Fruit fly (Drosophila melanogaster) Kc167 (cell line): ENCODE data around the gene CG1572.
"Not testable (repeated sequence)": the region's sequence is repeated elsewhere in the genome, so short reads cannot be mapped to it uniquely, and the experiment has no call there.

Experiments used
- Myc ChIP-seq: fragments of >200 bp; optimal IDR thresholded peaks from 2 replicates; lab custom pipeline; 2017; ENCODE audit warnings: missing external identifiers
- Sin3A ChIP-seq: fragments of >200 bp; optimal IDR thresholded peaks from 2 replicates; lab custom pipeline; 2018; ENCODE audit warnings: missing external identifiers
- h ChIP-seq: fragments of >200 bp; optimal IDR thresholded peaks from 3 replicates; lab custom pipeline; 2018; ENCODE audit warnings: missing external identifiers
- insv ChIP-seq: fragments of >200 bp; optimal IDR thresholded peaks from 3 replicates; lab custom pipeline; 2018; ENCODE audit warnings: missing external identifiers
- psq ChIP-seq: fragments of >200 bp; optimal IDR thresholded peaks from 2 replicates; lab custom pipeline; 2017; ENCODE audit warnings: missing external identifiers
- ttk ChIP-seq: sonication (Bioruptor generic); optimal IDR thresholded peaks from 2 replicates; lab custom pipeline; 2017; ENCODE audit warnings: missing external identifiers

The CG1572 gene

DNA sequence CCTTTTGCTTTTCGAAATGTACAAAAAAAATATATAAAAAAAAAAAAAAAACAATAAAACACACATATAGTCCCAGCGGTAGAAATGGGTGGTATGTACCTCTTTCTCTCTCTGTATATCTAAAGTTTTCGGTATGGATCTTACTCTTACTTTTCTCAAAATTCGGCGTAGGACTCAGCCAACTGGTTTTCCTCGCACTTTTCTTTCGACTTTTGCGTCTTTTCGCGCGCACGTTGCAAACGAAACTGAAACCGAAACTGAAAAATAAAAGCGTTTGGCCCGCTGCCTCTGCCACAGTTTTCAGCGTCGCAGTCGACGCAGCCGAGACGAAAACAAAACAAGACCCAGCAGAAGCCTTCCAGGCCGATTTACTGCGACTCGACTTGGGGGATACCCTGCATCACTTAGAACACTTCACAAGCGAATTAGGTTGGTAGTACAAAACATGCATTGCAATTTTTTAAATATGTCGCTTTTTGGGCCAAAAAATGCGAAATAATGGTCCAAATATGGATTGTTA, at the start of gene CG1572:
CG1572 (minus strand) TSS at position 266 of the 520 bp plus-strand sequence.
- no peak for TF ChIP-seq insv
- no peak for TF ChIP-seq psq
- no peak for TF ChIP-seq h (lab: Kevin White, UChicago)
- no peak for TF ChIP-seq Myc (lab: Kevin White, UChicago)
- TF ChIP-seq Sin3A (lab: Kevin White, UChicago) = no peak
- TF ChIP-seq ttk = no peak

DNA sequence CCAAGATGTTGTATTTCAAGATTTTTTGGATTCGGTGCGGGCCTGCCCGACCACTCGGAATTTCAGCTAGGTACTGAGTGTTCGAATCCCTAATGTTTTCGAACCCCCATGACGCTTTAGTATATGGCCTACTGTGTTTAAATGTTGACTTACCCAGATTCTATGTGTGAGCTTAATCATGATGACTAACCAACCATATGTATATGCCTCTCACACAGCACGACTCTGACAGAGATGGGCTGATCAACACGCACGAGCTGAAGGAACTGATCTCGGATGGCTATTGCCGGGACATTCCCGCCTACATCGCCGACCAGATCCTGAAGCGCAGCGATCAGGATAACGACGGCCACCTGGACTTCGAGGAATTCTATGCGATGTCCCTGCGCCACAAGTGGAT, 45.6 kb upstream of the CG1572 start, which contains the start of gene CG2533:
CG2533 (minus strand) TSS at position 101 of the 400 bp plus-strand sequence.
- TF ChIP-seq Myc (lab: Kevin White, UChicago) (no peak), h (lab: Kevin White, UChicago) (no peak), psq (no peak), insv (no peak)

DNA sequence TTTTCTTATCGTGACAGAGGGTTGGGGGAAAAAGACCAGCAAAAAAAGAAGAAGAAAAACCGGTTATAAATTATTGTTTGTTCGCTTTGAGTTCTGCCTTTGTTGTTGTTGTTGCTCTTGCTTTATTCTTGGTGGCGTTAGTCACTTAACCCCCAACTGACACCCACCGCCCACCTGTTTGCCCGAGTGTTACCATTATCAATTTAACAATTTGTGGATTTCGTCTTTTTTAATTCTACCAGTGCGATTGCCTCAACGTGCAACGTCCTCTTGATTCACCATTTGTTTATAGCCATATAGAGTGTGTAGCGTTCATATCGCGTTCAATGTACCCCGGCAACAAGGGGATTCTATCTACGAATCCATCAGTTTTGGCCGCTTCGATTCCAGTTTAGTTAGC, 43.0 kb upstream of the CG1572 start:
- TF ChIP-seq insv (no peak), psq (no peak), Sin3A (lab: Kevin White, UChicago) (no peak)

DNA sequence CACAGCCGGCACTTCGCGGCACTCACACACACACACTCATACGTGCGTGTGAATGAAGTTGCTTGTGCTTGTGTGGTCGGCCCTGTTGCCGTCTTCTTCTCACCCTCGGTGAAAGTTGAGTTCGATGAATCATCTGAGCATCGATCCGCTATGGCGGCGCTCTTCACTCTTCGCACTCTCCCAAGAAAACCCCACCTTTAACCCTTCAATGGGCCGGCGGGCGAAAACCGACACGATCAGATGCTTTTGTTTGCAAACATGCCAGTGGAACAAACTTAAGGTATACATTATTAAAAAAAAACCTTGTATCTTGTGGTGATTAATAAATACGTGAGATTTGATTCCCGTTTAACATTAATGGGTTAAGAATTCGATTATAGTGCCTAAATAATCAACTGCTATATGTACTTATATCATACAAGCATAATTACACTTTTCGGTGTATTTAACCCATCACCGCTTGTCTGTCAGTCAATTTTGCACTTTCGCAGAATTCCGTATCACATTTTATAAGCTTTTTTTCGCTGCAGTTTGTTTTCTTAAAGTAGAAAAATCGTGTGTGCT, 42.4 kb upstream of the CG1572 start:
- TF ChIP-seq ttk (no peak), Sin3A (lab: Kevin White, UChicago) (no peak), insv (no peak), h (lab: Kevin White, UChicago) (no peak), Myc (lab: Kevin White, UChicago) (no peak), psq (no peak)

DNA sequence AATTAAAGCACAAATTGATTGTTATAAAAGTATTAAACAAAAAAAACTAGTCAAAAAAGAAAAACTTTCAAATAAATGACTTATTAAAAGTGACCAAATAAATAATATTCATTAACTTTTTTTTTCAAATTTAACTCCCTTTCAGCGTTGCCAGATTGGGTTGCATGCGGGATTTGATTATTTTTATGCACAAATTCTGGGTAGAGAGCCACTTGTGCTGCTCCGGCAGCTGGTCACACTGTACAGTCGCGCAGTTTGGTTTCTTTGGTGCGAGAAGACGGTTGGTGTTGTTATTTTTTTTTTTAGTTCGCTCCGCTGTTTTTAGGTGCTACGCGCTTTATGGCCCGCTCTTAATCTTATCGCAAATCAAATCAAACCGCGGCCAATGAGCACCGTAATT, 41.1 kb upstream of the CG1572 start, which contains the start of gene rho-4:
rho-4 (plus strand) TSS at position 250 of the 400 bp plus-strand sequence.
- TF ChIP-seq Myc (lab: Kevin White, UChicago); Sin3A (lab: Kevin White, UChicago); psq: not testable (repeated sequence)

DNA sequence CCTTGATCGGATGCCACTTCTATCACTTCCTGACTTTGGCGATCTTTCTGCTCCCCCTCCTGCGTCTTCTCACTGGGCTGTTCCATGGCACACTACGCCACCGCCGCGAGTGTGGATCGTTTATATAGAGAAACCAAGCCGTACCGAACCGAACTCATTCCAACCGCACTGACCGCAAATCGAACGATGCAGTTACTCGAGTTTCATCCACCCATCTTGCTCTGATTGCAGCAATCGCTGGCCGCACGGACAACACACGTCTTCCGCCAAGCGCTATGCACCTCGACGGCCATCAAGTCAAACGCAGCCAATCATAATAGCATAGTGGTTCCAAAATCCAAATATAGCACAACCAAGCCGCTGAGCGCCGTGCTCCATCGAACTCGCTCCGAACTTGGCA, 25.6 kb upstream of the CG1572 start, which contains the start of gene pkm:
pkm (minus strand) TSS at position 101 of the 400 bp plus-strand sequence.
- TF ChIP-seq psq (no peak), Myc (lab: Kevin White, UChicago) (no peak), insv (no peak)

DNA sequence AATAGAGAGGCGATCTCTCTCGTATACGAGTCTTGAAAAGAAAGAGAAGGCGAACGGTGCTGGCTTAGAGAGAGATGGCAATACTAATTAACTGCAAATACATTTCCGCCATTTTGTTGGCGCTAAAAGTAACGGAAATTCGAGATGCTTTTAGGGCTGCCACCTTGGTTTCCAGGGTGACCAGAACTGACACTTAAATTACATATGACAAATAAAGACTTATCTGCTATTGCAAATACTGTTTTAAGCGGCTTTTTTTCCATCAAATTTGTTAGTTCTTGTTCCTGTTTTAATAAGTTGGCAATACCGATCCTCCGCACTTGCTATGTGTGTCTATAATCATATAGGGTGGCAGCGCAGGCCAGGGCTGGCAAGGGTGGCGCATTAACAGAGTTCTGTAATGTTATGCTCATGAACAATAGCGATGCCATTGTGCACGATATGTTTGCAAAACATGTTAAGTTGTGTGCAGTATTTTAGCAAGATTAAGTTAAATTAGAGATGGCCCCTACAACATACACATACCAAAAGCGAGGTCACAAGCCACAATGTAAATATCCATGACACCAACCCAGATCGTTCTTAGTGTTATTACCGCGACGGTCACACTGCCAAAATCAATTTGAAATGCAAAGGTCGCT, 21.9 kb upstream of the CG1572 start, which contains the start of gene nod:
nod (plus strand) TSS at position 573 of the 641 bp plus-strand sequence.
- TF ChIP-seq h (lab: Kevin White, UChicago) (no peak), insv (no peak), ttk (no peak), Sin3A (lab: Kevin White, UChicago) (no peak), Myc (lab: Kevin White, UChicago) (no peak), psq (no peak)

DNA sequence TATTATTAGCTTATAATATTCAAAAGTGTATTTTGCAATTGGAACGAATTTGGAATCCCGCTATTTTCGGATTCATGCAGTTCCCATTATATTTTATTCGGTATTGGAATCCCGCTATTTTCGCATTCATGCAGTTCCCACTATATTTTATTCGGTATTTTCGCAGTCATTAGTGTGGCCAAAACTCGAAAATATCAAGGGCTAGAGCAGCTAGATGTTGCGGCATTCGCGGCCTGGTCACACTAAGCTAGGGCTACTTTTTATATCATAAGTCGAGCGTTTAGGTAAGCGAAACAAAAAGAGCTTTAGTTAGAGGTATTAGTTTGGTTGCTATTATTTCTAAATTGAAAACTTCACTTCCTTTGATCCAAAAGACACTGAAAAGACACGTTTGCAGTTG, 20.4 kb upstream of the CG1572 start:
- TF ChIP-seq h (lab: Kevin White, UChicago) (no peak), insv (no peak), psq (no peak), ttk (no peak), Myc (lab: Kevin White, UChicago) (no peak), Sin3A (lab: Kevin White, UChicago) (no peak)

DNA sequence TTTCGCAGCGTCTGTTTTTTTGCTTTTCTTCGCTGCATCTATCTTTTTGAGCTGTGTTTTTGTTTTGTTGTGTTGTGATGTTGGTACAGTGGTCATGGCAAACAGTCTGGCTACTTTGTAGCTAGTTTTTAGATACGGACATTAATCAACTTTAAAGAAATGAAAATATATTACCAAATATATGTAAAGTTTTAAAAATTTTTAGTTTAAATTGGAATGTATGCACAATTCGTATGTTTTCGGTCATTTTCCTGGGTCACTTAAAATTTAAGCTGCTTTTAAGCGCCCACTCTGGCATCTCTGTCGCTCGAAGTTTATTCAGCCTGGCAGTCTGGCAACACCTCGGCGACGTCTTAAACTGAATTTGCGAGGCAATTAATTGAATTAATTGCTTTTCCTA, 18.1 kb upstream of the CG1572 start, which contains the start of gene CG11695:
CG11695 (plus strand) TSS at position 344 of the 400 bp plus-strand sequence.
- TF ChIP-seq insv (no peak), psq (no peak), Sin3A (lab: Kevin White, UChicago) (no peak), Myc (lab: Kevin White, UChicago) (no peak), ttk (no peak), h (lab: Kevin White, UChicago) (no peak)

DNA sequence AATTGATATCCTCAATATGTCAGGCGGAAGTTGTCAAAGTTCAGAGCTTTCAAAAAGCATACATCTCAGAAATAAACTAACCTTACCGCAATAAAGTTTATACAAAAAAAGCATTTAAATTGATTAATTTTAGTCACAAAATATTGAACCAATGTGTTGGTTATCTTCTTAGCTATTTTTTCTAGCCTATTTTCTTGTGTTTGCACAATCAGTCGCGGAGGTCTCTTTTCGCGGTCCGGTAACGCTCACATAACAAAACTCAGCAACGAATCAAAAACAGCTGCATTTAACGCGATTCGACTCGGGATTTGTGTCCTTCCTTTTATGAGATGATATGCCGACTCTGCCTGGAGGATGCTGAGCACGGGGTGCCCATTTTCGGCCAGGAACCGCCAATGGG, 15.1 kb upstream of the CG1572 start, which contains the start of gene CG11696:
CG11696 (plus strand) TSS at position 203 of the 400 bp plus-strand sequence.
- TF ChIP-seq Myc (lab: Kevin White, UChicago) = no peak
- no peak for TF ChIP-seq ttk
- TF ChIP-seq h (lab: Kevin White, UChicago) = no peak
- no peak for TF ChIP-seq psq

DNA sequence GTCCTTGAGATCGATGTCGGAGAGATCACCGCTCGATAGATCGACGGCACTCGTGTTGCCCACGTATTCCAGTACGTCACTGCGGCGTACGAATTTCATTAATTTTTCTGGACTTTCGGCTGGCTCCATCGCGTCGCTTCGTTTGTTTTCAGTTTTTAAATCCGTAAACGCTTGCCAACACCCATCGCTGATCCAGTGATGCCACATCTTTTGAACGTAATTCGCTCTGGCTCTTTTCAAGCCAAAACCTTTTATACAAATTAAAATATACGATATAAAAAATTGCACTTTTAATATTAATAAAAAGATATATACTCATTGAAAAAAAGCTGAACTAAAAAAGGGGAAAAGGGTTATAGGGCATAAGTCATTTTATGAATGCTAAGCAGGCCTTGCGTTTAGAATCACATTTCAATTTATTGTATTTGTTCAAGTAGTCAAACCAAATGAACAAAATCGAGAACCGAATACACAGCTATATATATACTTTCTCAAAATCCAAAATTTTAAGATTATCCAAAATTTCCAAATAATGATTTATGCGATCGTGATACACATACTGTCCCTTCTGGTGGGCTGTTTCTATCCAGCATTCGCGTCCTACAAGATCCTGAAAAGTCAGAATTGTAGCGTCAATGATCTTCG, 13.9 kb upstream of the CG1572 start, which contains the start of the genes Kmn1 and Reepl1:
Kmn1 (minus strand) TSS at position 173 of the 645 bp plus-strand sequence.
Reepl1 (plus strand) TSS at position 438 of the 645 bp plus-strand sequence.
- TF ChIP-seq Sin3A (lab: Kevin White, UChicago) (no peak), h (lab: Kevin White, UChicago) (no peak), Myc (lab: Kevin White, UChicago) (no peak)

DNA sequence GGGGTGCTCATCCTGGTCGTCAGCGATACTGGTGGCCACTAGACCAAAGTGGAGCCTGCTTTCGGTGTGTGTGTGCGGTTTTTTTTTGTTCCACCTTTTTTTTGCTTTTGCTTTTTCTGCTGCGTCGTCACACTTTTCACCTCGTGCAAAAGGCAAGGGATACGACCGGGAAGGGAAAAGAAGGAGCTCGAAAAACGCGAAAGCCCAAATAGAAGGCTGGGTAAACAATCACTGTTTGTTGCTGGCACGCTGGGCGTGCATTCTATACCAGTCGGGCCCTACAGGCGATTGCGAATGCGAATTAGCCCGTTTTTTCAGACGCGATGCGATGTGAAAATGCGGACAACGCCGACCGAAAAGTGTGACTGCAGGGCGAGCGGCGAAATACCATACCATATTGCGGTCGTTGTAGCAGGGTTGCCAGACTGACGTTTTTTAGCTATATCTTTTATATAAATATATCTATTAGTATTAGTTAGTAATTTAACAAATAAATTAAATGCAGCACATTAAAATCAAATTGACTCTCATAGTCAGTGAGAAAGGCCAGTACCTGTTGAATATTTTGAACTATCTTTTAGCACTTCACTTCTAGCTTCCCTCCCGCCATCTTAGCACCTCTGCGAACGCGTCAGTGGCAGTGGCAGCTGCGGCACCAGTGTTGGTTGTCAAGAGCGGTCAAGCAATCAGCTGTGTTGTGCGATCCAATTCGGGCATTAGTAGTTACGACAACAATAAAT, 11.7 kb upstream of the CG1572 start, which contains the start of the genes Polr2A and CG11699:
Polr2A (minus strand) TSS at position 371 of the 740 bp plus-strand sequence.
CG11699 (plus strand) TSS at position 666 of the 740 bp plus-strand sequence.
- TF ChIP-seq ttk = no peak
- no peak for TF ChIP-seq h (lab: Kevin White, UChicago)
- TF ChIP-seq insv = no peak
- no peak for TF ChIP-seq Sin3A (lab: Kevin White, UChicago)
- TF ChIP-seq psq = no peak
- TF ChIP-seq Myc (lab: Kevin White, UChicago) = no peak
